Worm (Caenorhabditis elegans): ENCODE data around the gene Y75B7AR.1.

DNA sequence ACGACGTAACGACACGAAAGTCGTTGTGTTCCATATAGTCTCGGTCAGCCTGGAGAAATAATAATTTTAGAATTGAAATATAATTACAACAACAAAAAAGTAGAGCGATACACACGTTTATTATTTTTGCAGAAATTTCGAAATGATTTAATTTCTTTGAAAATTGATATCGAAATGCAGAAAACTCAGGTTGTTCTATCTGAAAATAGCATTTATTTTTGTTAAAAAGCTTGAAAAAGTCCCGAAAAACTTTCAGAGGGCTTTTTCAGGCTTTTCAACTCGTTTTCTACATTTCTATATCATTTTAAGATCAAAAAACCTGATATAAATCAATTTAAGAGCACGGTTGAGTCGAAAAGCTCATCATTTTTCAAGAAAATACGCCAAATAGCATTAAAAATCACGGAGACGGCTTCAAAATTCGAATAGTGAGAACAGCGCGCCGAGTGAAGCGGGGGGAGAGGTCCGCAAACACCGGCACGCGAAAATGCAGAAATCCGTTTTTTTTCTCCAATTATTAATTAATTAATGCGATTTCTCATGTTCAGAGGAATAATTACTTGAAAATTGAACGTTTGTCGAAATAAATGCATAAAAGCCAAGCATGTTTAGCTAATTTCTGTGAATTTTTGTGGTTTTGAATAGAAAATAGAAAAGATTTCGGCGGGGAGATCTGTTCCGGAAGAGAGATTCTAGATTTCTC, 9.4 kb downstream of the Y75B7AR.1 start, which contains the start of gene rga-4:
- TF ChIP-seq ref-1 (GFP tag; conservative IDR thresholded peaks at IDR 0.05) (no peak), flt-1 (GFP tag; IDR thresholded peaks at IDR 0.05) (no peak), ztf-29 (GFP tag; IDR thresholded peaks at IDR 0.05) (no peak), ztf-23 (GFP tag; IDR thresholded peaks at IDR 0.05) (no peak), klf-2 (GFP tag; conservative IDR thresholded peaks at IDR 0.05) (no peak), med-1 (GFP tag; optimal IDR thresholded peaks at IDR 0.05; ENCODE audit: insufficient read depth) (no peak), cog-1 (tag; optimal IDR thresholded peaks at IDR 0.05) (no peak), tab-1 (GFP tag; IDR thresholded peaks at IDR 0.05) (no peak)
